Worm (Caenorhabditis elegans) whole organism, young adult: Measurements from ENCODE around the gene Y60A3A.21.

ENCODE experiments used
- D2030.7 ChIP-seq: fragments of 200-800 bp; sonication (Bioruptor generic); IDR thresholded peaks from 2 replicates; pipeline ENCODE4 v1.3.6; 2022; ENCODE audit warnings: missing genetic modification reagents, missing genetic modification characterization, missing compliant biosample characterization
- F39B2.1 ChIP-seq: fragments of 200-800 bp; sonication (Bioruptor generic); IDR thresholded peaks from 2 replicates; pipeline ENCODE4 v1.3.6; 2022; ENCODE audit warnings: missing genetic modification reagents, missing genetic modification characterization, missing compliant biosample characterization
- ama-1 ChIP-seq, 3 experiments: fragments of 150-350 bp in 1 of 3; sonication (generic microtip) in 2 of 3; optimal IDR thresholded peaks; 2 replicates each; lab custom pipeline; 2014 to 2018; ENCODE audit warnings: missing biosample characterization in 2 of 3, missing genetic modification characterization in 2 of 3, missing genetic modification reagents in 2 of 3
- hlh-26 ChIP-seq: fragments of 200-800 bp; sonication (Bioruptor generic); conservative IDR thresholded peaks from 2 replicates; pipeline ENCODE4 v1.3.6; 2022; ENCODE audit warnings: missing genetic modification reagents, missing genetic modification characterization, missing compliant biosample characterization
- lin-35 ChIP-seq, 3 experiments: fragments of 150-350 bp in 2 of 3; sonication (generic microtip) in 1 of 3; optimal IDR thresholded peaks; 2 replicates each; lab custom pipeline; 2014 to 2018; ENCODE audit warnings: missing biosample characterization in 3 of 3, missing genetic modification characterization in 3 of 3, missing genetic modification reagents in 3 of 3
- snpc-1.1 ChIP-seq: sonication (generic microtip); optimal IDR thresholded peaks from 2 replicates; lab custom pipeline; 2017; ENCODE audit warnings: missing genetic modification characterization, mild to moderate bottlenecking, missing compliant biosample characterization, antibody characterized with exemption, moderate library complexity, missing genotype, missing genetic modification reagents; ENCODE audit not compliant: insufficient read depth
- unc-62 ChIP-seq: fragments of 150-350 bp; optimal IDR thresholded peaks from 2 replicates; lab custom pipeline; 2014; ENCODE audit warnings: missing biosample characterization, missing genetic modification reagents, missing genetic modification characterization
- ztf-22 ChIP-seq: fragments of 200-800 bp; sonication (Bioruptor generic); optimal IDR thresholded peaks from 2 replicates; lab custom pipeline; 2018; ENCODE audit warnings: mild to moderate bottlenecking, missing genetic modification characterization, moderate library complexity, missing compliant biosample characterization

DNA sequence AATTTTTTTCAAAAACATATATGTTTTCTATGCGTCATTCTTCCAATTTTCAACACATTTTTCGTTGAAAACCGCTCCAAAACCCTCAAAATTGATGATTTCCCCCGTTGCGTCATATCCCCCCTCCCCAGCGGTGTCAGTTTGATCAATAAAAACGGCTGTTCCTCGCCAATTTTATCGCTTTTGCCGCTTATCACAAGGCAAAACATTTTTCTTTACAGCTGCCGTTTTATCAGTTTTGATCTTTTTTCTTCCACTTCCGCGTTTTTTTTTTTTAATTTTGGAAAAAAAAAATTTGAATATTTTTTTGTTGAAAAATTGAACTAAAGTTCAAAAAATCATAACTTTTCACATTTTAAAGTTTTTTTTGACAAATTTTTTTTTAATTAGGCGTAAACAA lies 555 bp upstream of the Y60A3A.21 start:
- no peak for TF ChIP-seq hlh-26 (GFP tag; lab: Robert Waterston, UW)
- no peak for TF ChIP-seq F39B2.1 (GFP tag; lab: Robert Waterston, UW)
- TF ChIP-seq D2030.7 (GFP tag; lab: Robert Waterston, UW): no peak
- no peak for TF ChIP-seq ztf-22 (GFP tag; lab: Kevin White, UChicago)
- TF ChIP-seq ama-1 (optimal IDR thresholded peaks at IDR 0.05; lab: Kevin White, UChicago): no peak
- TF ChIP-seq ama-1 (GFP tag; optimal IDR thresholded peaks at IDR 0.05; lab: Kevin White, UChicago): no peak
- TF ChIP-seq unc-62 (GFP tag; lab: Kevin White, UChicago): no peak
- no peak for TF ChIP-seq lin-35 (GFP tag; optimal IDR thresholded peaks at IDR 0.05; lab: Kevin White, UChicago)
- TF ChIP-seq snpc-1.1 (tag; lab: Kevin White, UChicago): no peak
